Fruit fly (Drosophila melanogaster) whole organism, embryonic: ENCODE measurements around the gene CG31050.

Experiments
- Abd-B ChIP-seq: fragments of 200-800 bp; sonication (Bioruptor generic); optimal IDR thresholded peaks from 2 replicates; lab custom pipeline; 2018; ENCODE audit warnings: missing biosample characterization, mild to moderate bottlenecking, missing genetic modification characterization, moderate library complexity
- Aef1 ChIP-seq: fragments of 200-800 bp; sonication (Bioruptor generic); IDR thresholded peaks from 3 replicates; pipeline ENCODE4 v1.3.6; 2022; ENCODE audit warnings: missing biosample characterization, missing genetic modification characterization
- Atf6 ChIP-seq: fragments of 200-800 bp; sonication (Bioruptor generic); IDR thresholded peaks from 2 replicates; pipeline ENCODE4 v1.3.6; 2022; ENCODE audit warnings: missing biosample characterization, missing genetic modification characterization
- BEAF-32 ChIP-seq: fragments of 200-800 bp; sonication (Bioruptor generic); optimal IDR thresholded peaks from 3 replicates; lab custom pipeline; 2017; ENCODE audit warnings: missing biosample characterization, missing genetic modification characterization, mild to moderate bottlenecking, moderate library complexity, missing genetic modification reagents
- Bdp1 ChIP-seq: fragments of 200-800 bp; sonication (Bioruptor generic); optimal IDR thresholded peaks from 3 replicates; lab custom pipeline; 2016; ENCODE audit warnings: missing biosample characterization, missing genetic modification characterization
- CG1024 ChIP-seq: fragments of 200-800 bp; sonication (Bioruptor generic); IDR thresholded peaks from 2 replicates; pipeline ENCODE4 v1.3.6; 2022; ENCODE audit warnings: missing biosample characterization, missing genetic modification characterization
- CG10543 ChIP-seq: fragments of 200-800 bp; sonication (Bioruptor generic); optimal IDR thresholded peaks from 3 replicates; lab custom pipeline; 2017; ENCODE audit warnings: missing biosample characterization, mild to moderate bottlenecking, missing genetic modification characterization, moderate library complexity
- CG10959 ChIP-seq: fragments of 200-800 bp; sonication (Bioruptor generic); IDR thresholded peaks from 2 replicates; pipeline ENCODE4 v1.3.6; 2022; ENCODE audit warnings: missing biosample characterization, missing genetic modification characterization
- CG11456 ChIP-seq: fragments of 200-800 bp; sonication (Bioruptor generic); IDR thresholded peaks from 3 replicates; pipeline ENCODE4 v1.3.6; 2022; ENCODE audit warnings: missing biosample characterization, missing genetic modification characterization
- CG11695 ChIP-seq: fragments of 200-800 bp; sonication (Bioruptor generic); IDR thresholded peaks from 3 replicates; pipeline ENCODE4 v1.3.6; 2022; ENCODE audit warnings: missing biosample characterization, missing genetic modification characterization
- CG12659 ChIP-seq: fragments of 200-800 bp; sonication (Bioruptor generic); optimal IDR thresholded peaks from 3 replicates; lab custom pipeline; 2017; ENCODE audit warnings: mild to moderate bottlenecking, missing biosample characterization, missing genetic modification reagents, missing genetic modification characterization
- CG13624 ChIP-seq: fragments of 200-800 bp; sonication (Bioruptor generic); optimal IDR thresholded peaks from 2 replicates; lab custom pipeline; 2016; ENCODE audit warnings: missing biosample characterization, missing genetic modification characterization
- CG14667 ChIP-seq: fragments of 200-800 bp; sonication (Bioruptor generic); IDR thresholded peaks from 2 replicates; pipeline ENCODE4 v1.3.6; 2022; ENCODE audit warnings: missing biosample characterization, missing genetic modification characterization
- CG15514 ChIP-seq: fragments of 200-800 bp; sonication (Bioruptor generic); optimal IDR thresholded peaks from 3 replicates; lab custom pipeline; 2017; ENCODE audit warnings: missing biosample characterization, missing genetic modification characterization, mild to moderate bottlenecking, moderate library complexity, missing genetic modification reagents
- CG1602 ChIP-seq: fragments of 200-800 bp; sonication (Bioruptor generic); optimal IDR thresholded peaks from 3 replicates; lab custom pipeline; 2016; ENCODE audit warnings: missing biosample characterization, missing genetic modification characterization
- CG16815 ChIP-seq: fragments of 200-800 bp; sonication (Bioruptor generic); optimal IDR thresholded peaks from 3 replicates; lab custom pipeline; 2017; ENCODE audit warnings: missing biosample characterization, mild to moderate bottlenecking, missing genetic modification characterization
- CG17328 ChIP-seq: fragments of 200-800 bp; sonication (Bioruptor generic); IDR thresholded peaks from 2 replicates; pipeline ENCODE4 v1.3.6; 2022; ENCODE audit warnings: missing biosample characterization, missing genetic modification characterization
- CG17829 ChIP-seq: fragments of 200-800 bp; optimal IDR thresholded peaks from 2 replicates; lab custom pipeline; 2019; ENCODE audit warnings: missing biosample characterization, mild to moderate bottlenecking, missing genetic modification characterization, moderate library complexity
- CG17912 ChIP-seq: fragments of 200-800 bp; sonication (Bioruptor generic); optimal IDR thresholded peaks from 2 replicates; lab custom pipeline; 2018; ENCODE audit warnings: missing biosample characterization, mild to moderate bottlenecking, missing genetic modification characterization
- CG18599 ChIP-seq: fragments of 200-800 bp; sonication (Bioruptor generic); optimal IDR thresholded peaks from 3 replicates; lab custom pipeline; 2017; ENCODE audit warnings: missing biosample characterization, missing genetic modification characterization, mild to moderate bottlenecking, moderate library complexity, missing genetic modification reagents
- CG2116 ChIP-seq: fragments of 200-800 bp; sonication (Bioruptor generic); optimal IDR thresholded peaks from 3 replicates; lab custom pipeline; 2018; ENCODE audit warnings: missing biosample characterization, mild to moderate bottlenecking, missing genetic modification characterization
- CG2120 ChIP-seq: fragments of 200-800 bp; sonication (Bioruptor generic); optimal IDR thresholded peaks from 3 replicates; lab custom pipeline; 2016; ENCODE audit warnings: missing biosample characterization, missing genetic modification characterization
- CG5180 ChIP-seq: fragments of 200-800 bp; sonication (Bioruptor generic); optimal IDR thresholded peaks from 3 replicates; lab custom pipeline; 2017; ENCODE audit warnings: missing biosample characterization, missing genetic modification characterization, mild to moderate bottlenecking, moderate library complexity, missing genetic modification reagents
- CG7357 ChIP-seq: fragments of 200-800 bp; sonication (Bioruptor generic); IDR thresholded peaks from 3 replicates; pipeline ENCODE4 v1.3.6; 2022; ENCODE audit warnings: missing biosample characterization, missing genetic modification characterization
- CG7556 ChIP-seq: fragments of 200-800 bp; sonication (Bioruptor generic); optimal IDR thresholded peaks from 2 replicates; lab custom pipeline; 2017; ENCODE audit warnings: missing biosample characterization, mild to moderate bottlenecking, missing genetic modification characterization
- CG8478 ChIP-seq: fragments of >200 bp; optimal IDR thresholded peaks from 2 replicates; lab custom pipeline; 2018
- CG8765 ChIP-seq: fragments of 200-800 bp; sonication (Bioruptor generic); IDR thresholded peaks from 2 replicates; pipeline ENCODE4 v1.3.6; 2022; ENCODE audit warnings: missing biosample characterization, missing genetic modification characterization
- CG9609 ChIP-seq: fragments of 200-800 bp; sonication (Bioruptor generic); optimal IDR thresholded peaks from 3 replicates; lab custom pipeline; 2016; ENCODE audit warnings: missing biosample characterization, missing genetic modification characterization
- Fer1 ChIP-seq: fragments of 200-800 bp; sonication (Bioruptor generic); optimal IDR thresholded peaks from 2 replicates; lab custom pipeline; 2017; ENCODE audit warnings: missing biosample characterization, mild to moderate bottlenecking, missing genetic modification characterization
- Fer3 ChIP-seq: fragments of 200-800 bp; sonication (Bioruptor generic); optimal IDR thresholded peaks from 2 replicates; lab custom pipeline; 2018; ENCODE audit warnings: missing biosample characterization, mild to moderate bottlenecking, missing genetic modification characterization, moderate library complexity
- Gug ChIP-seq: fragments of 200-800 bp; sonication (Bioruptor generic); IDR thresholded peaks from 4 replicates; pipeline ENCODE4 v1.3.6; 2022; ENCODE audit warnings: missing biosample characterization, missing genetic modification characterization
- H2.0 ChIP-seq: fragments of 200-800 bp; sonication (Bioruptor generic); IDR thresholded peaks from 2 replicates; pipeline ENCODE4 v1.3.6; 2022; ENCODE audit warnings: missing biosample characterization, missing genetic modification characterization
- HLH3B ChIP-seq: fragments of 200-800 bp; sonication (Bioruptor generic); IDR thresholded peaks from 2 replicates; pipeline ENCODE4 v1.3.6; 2022; ENCODE audit warnings: missing biosample characterization, missing genetic modification characterization
- Hsf ChIP-seq: fragments of 200-800 bp; sonication (Bioruptor generic); optimal IDR thresholded peaks from 3 replicates; lab custom pipeline; 2016; ENCODE audit warnings: missing biosample characterization, missing genetic modification characterization
- Oaz ChIP-seq: fragments of 200-800 bp; sonication (Bioruptor generic); IDR thresholded peaks from 2 replicates; pipeline ENCODE4 v1.3.6; 2022; ENCODE audit warnings: missing biosample characterization, missing genetic modification characterization
- Sox100B ChIP-seq: fragments of 200-800 bp; sonication (Bioruptor generic); optimal IDR thresholded peaks from 3 replicates; lab custom pipeline; 2018; ENCODE audit warnings: missing biosample characterization, mild to moderate bottlenecking, missing genetic modification characterization
- Xrp1 ChIP-seq: fragments of 200-800 bp; sonication (Bioruptor generic); IDR thresholded peaks from 2 replicates; pipeline ENCODE4 v1.3.6; 2022; ENCODE audit warnings: missing biosample characterization, missing genetic modification characterization
- bab2 ChIP-seq: fragments of 200-800 bp; sonication (Bioruptor generic); optimal IDR thresholded peaks from 2 replicates; lab custom pipeline; 2016; ENCODE audit warnings: missing biosample characterization, missing genetic modification characterization
- crc ChIP-seq: fragments of 200-800 bp; sonication (Bioruptor generic); optimal IDR thresholded peaks from 2 replicates; lab custom pipeline; 2016; ENCODE audit warnings: missing biosample characterization, missing genetic modification characterization
- croc ChIP-seq: fragments of 200-800 bp; sonication (Bioruptor generic); conservative IDR thresholded peaks from 3 replicates; pipeline ENCODE4 v1.3.6; 2022; ENCODE audit warnings: missing biosample characterization, missing genetic modification characterization
- fd64A ChIP-seq: fragments of 200-800 bp; sonication (Bioruptor generic); optimal IDR thresholded peaks from 3 replicates; lab custom pipeline; 2018; ENCODE audit warnings: missing biosample characterization, mild to moderate bottlenecking, missing genetic modification characterization
- gem ChIP-seq: fragments of 200-800 bp; sonication (Bioruptor generic); optimal IDR thresholded peaks from 2 replicates; lab custom pipeline; 2019; ENCODE audit warnings: missing biosample characterization, mild to moderate bottlenecking, missing genetic modification characterization, moderate library complexity
- grn ChIP-seq: fragments of 200-800 bp; sonication (Bioruptor generic); optimal IDR thresholded peaks from 3 replicates; lab custom pipeline; 2017; ENCODE audit warnings: missing biosample characterization, missing genetic modification characterization
- lola ChIP-seq, 3 experiments: fragments of >200 bp in 2 of 3; fragments of 200-800 bp in 1 of 3; sonication (Bioruptor generic) in 1 of 3; optimal IDR thresholded peaks; 2 replicates each; lab custom pipeline; 2017 to 2019; ENCODE audit warnings: missing biosample characterization in 3 of 3, missing genetic modification characterization in 3 of 3, mild to moderate bottlenecking in 1 of 3, moderate library complexity in 1 of 3
- nmo ChIP-seq: fragments of 200-800 bp; sonication (Bioruptor generic); optimal IDR thresholded peaks from 2 replicates; lab custom pipeline; 2018; ENCODE audit warnings: missing biosample characterization, mild to moderate bottlenecking, missing genetic modification characterization, moderate library complexity
- slbo ChIP-seq: fragments of 200-800 bp; sonication (Bioruptor generic); IDR thresholded peaks from 2 replicates; pipeline ENCODE4 v1.3.6; 2022; ENCODE audit warnings: missing biosample characterization, missing genetic modification characterization
- tap ChIP-seq: fragments of 200-800 bp; optimal IDR thresholded peaks from 3 replicates; lab custom pipeline; 2019; ENCODE audit warnings: missing biosample characterization, mild to moderate bottlenecking, missing genetic modification characterization, moderate library complexity
- zen2 ChIP-seq: fragments of 200-800 bp; sonication (Bioruptor generic); IDR thresholded peaks from 3 replicates; pipeline ENCODE4 v1.3.6; 2022; ENCODE audit warnings: missing biosample characterization, missing genetic modification characterization; ENCODE audit not compliant: partially characterized antibody
- zf30C ChIP-seq: fragments of 200-800 bp; sonication (Bioruptor generic); optimal IDR thresholded peaks from 3 replicates; lab custom pipeline; 2018; ENCODE audit warnings: missing biosample characterization, mild to moderate bottlenecking, missing genetic modification characterization
- zfh2 ChIP-seq: fragments of 200-800 bp; sonication (Bioruptor generic); optimal IDR thresholded peaks from 2 replicates; lab custom pipeline; 2016; ENCODE audit warnings: missing biosample characterization, missing genetic modification characterization

The CG31050 gene

dm6 chr3R:28631753-28632152 is 18.5 kb downstream of the CG31050 start (continued):
- 0 out of 2 replicates have a peak, but pooled peaks have one; percentile 15 for TF ChIP-seq Atf6 (GFP tag; lab: Robert Waterston, UW)
- TF ChIP-seq fd64A (GFP tag; lab: Kevin White, UChicago) = no peak
- TF ChIP-seq crc (GFP tag; lab: Kevin White, UChicago) = peak; percentile 20
- peak; percentile 16 for TF ChIP-seq Sox100B (GFP tag; lab: Kevin White, UChicago)
- TF ChIP-seq Bdp1 = peak; percentile 20
- peak; percentile 39 for TF ChIP-seq Abd-B
- peak; percentile 12 for TF ChIP-seq CG13624 (GFP tag; lab: Kevin White, UChicago)
- 0 out of 3 replicates have a peak, but pooled peaks have one; percentile 17 for TF ChIP-seq CG7357 (GFP tag; lab: Robert Waterston, UW)
- no peak for TF ChIP-seq CG12659 (GFP tag; lab: Kevin White, UChicago)
- peak; percentile 61 for TF ChIP-seq Aef1 (GFP tag; lab: Robert Waterston, UW)
- TF ChIP-seq CG2116 (GFP tag; lab: Kevin White, UChicago) = peak; percentile 1
- peak; percentile 55 for TF ChIP-seq CG17829 (tag; lab: Kevin White, UChicago)
- TF ChIP-seq CG11456 = 0 out of 3 replicates have a peak, but pooled peaks have one; percentile 56
- TF ChIP-seq tap (tag; lab: Kevin White, UChicago) = peak; percentile 35
- TF ChIP-seq CG1602 (GFP tag; lab: Kevin White, UChicago) = peak; percentile 13
- TF ChIP-seq Xrp1 (GFP tag; lab: Robert Waterston, UW) = peak; percentile 78
- peak; percentile 24; the same call in 1 of the 3 replicates for TF ChIP-seq CG11695
- peak; percentile 67 for TF ChIP-seq CG10959 (GFP tag; lab: Robert Waterston, UW)
- peak; percentile 72 for TF ChIP-seq gem (tag; lab: Kevin White, UChicago)
- TF ChIP-seq zfh2 (GFP tag; lab: Kevin White, UChicago) = peak; percentile 16
- peak; percentile 76 for TF ChIP-seq CG18599
- peak; percentile 82 for TF ChIP-seq zf30C (GFP tag; lab: Kevin White, UChicago)
- peak; percentile 2 for TF ChIP-seq CG5180 (GFP tag; lab: Kevin White, UChicago)
- peak; percentile 53; the same call in 3 of the 4 replicates for TF ChIP-seq Gug
- peak; percentile 53 for TF ChIP-seq CG2120 (GFP tag; lab: Kevin White, UChicago)
- no peak for TF ChIP-seq zen2
- TF ChIP-seq CG17328 (GFP tag; lab: Robert Waterston, UW) = peak; percentile 59
- TF ChIP-seq lola (GFP tag; optimal IDR thresholded peaks at IDR 0.05; lab: Kevin White, UChicago) = peak in 1 of 3 experiments; percentile 13
- peak; percentile 83 for TF ChIP-seq CG8765 (GFP tag; lab: Robert Waterston, UW)
- TF ChIP-seq nmo (GFP tag; lab: Kevin White, UChicago) = peak; percentile 54
- TF ChIP-seq CG9609 (GFP tag; lab: Kevin White, UChicago) = peak; percentile 28
- TF ChIP-seq BEAF-32 (GFP tag; lab: Kevin White, UChicago) = no peak
- TF ChIP-seq H2.0 = peak; percentile 55
- no peak for TF ChIP-seq CG8478
- TF ChIP-seq CG7556 (GFP tag; lab: Kevin White, UChicago) = peak; percentile 51
- TF ChIP-seq Fer1 = peak; percentile 27
- TF ChIP-seq CG14667 = 0 out of 2 replicates have a peak, but pooled peaks have one; percentile 23
- TF ChIP-seq Hsf = peak; percentile 52
- peak; percentile 24; the same call in 1 of the 2 replicates for TF ChIP-seq CG1024 (GFP tag; lab: Robert Waterston, UW)
- TF ChIP-seq croc (GFP tag; lab: Robert Waterston, UW) = peak; percentile 39; the same call in 1 of the 3 replicates
- no peak for TF ChIP-seq Oaz (GFP tag; lab: Robert Waterston, UW)
- TF ChIP-seq CG16815 (GFP tag; lab: Kevin White, UChicago) = peak; percentile 37
- TF ChIP-seq CG17912 = no peak
- TF ChIP-seq CG15514 = peak; percentile 40
- TF ChIP-seq HLH3B (GFP tag; lab: Robert Waterston, UW) = peak; percentile 59; the same call in 1 of the 2 replicates
- peak; percentile 50 for TF ChIP-seq Fer3
- TF ChIP-seq CG10543 (GFP tag; lab: Kevin White, UChicago) = no peak
- TF ChIP-seq slbo = peak; percentile 34; the same call in 1 of the 2 replicates
- TF ChIP-seq grn (GFP tag; lab: Kevin White, UChicago) = no peak
- TF ChIP-seq bab2 (GFP tag; lab: Kevin White, UChicago) = peak; percentile 34
